Worm (Caenorhabditis elegans): Measurements from ENCODE around the gene C18A11.3.

DNA sequence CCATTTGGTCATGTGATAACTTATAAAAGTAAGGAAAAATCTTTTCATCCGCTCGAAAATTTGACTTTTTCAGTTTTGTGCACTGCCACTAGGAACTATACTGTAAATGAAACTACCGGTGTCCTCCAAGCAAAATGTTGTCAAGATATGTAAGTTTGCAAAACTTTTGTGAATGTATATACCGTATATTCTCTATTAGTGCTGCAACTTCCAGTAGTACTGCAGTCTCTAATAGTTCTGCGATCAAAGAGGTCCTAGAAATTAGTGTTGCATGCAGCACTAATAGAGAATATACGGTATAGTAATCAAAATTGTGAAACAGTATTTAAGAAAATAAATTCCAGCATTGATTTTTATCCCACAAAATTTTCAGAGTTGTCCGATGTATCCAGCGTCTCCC, 30.9 kb upstream of the C18A11.3 start:
- TF ChIP-seq dao-5 (tag; optimal IDR thresholded peaks at IDR 0.05) (no peak), him-1 (tag; optimal IDR thresholded peaks at IDR 0.05) (no peak)
